Worm (Caenorhabditis elegans) whole organism, mixed stage, embryonic: ENCODE measurements around the gene Y26E6A.2.

ENCODE experiments used
- M03D4.4 ChIP-seq: sonication (generic microtip); optimal IDR thresholded peaks from 2 replicates; lab custom pipeline; 2017; ENCODE audit warnings: mild to moderate bottlenecking, missing genetic modification characterization, missing compliant biosample characterization
- bed-3 ChIP-seq: fragments of 200-800 bp; sonication (Bioruptor generic); optimal IDR thresholded peaks from 3 replicates; lab custom pipeline; 2018; ENCODE audit warnings: mild to moderate bottlenecking, missing genetic modification characterization, moderate library complexity, missing compliant biosample characterization
- blmp-1 ChIP-seq: fragments of 150-350 bp; optimal IDR thresholded peaks from 2 replicates; lab custom pipeline; 2014; ENCODE audit warnings: missing biosample characterization, missing genetic modification characterization
- ceh-39 ChIP-seq: fragments of 150-350 bp; optimal IDR thresholded peaks from 2 replicates; lab custom pipeline; 2014; ENCODE audit warnings: missing biosample characterization, missing genetic modification characterization
- ceh-43 ChIP-seq: fragments of 200-800 bp; sonication (Bioruptor generic); optimal IDR thresholded peaks from 2 replicates; lab custom pipeline; 2018; ENCODE audit warnings: mild to moderate bottlenecking, missing genetic modification characterization, moderate library complexity, missing compliant biosample characterization
- ceh-83 ChIP-seq: fragments of 200-800 bp; sonication (Bioruptor generic); optimal IDR thresholded peaks from 2 replicates; lab custom pipeline; 2018; ENCODE audit warnings: mild to moderate bottlenecking, missing genetic modification characterization, missing compliant biosample characterization
- ces-1 ChIP-seq: fragments of 150-350 bp; optimal IDR thresholded peaks from 2 replicates; lab custom pipeline; 2014; ENCODE audit warnings: missing biosample characterization, missing genetic modification reagents, missing genetic modification characterization
- cnd-1 ChIP-seq: fragments of 200-800 bp; sonication (Bioruptor generic); optimal IDR thresholded peaks from 2 replicates; lab custom pipeline; 2018; ENCODE audit warnings: mild to moderate bottlenecking, missing genetic modification characterization, missing compliant biosample characterization
- drap-1 ChIP-seq: fragments of 200-800 bp; sonication (Bioruptor generic); optimal IDR thresholded peaks from 3 replicates; lab custom pipeline; 2018; ENCODE audit warnings: mild to moderate bottlenecking, missing genetic modification characterization, missing compliant biosample characterization
- elt-1 ChIP-seq: sonication (generic microtip); optimal IDR thresholded peaks from 2 replicates; lab custom pipeline; 2017; ENCODE audit warnings: missing genetic modification characterization, mild to moderate bottlenecking, missing compliant biosample characterization, antibody characterized with exemption, moderate library complexity, borderline replicate concordance; ENCODE audit not compliant: insufficient read depth
- elt-3 ChIP-seq: fragments of 150-350 bp; optimal IDR thresholded peaks from 2 replicates; lab custom pipeline; 2014; ENCODE audit warnings: missing biosample characterization, missing genetic modification characterization
- flh-1 ChIP-seq: fragments of 200-800 bp; sonication (Bioruptor generic); optimal IDR thresholded peaks from 2 replicates; lab custom pipeline; 2018; ENCODE audit warnings: mild to moderate bottlenecking, missing genetic modification characterization, moderate library complexity, missing compliant biosample characterization
- ham-2 ChIP-seq: fragments of 200-800 bp; sonication (Bioruptor generic); optimal IDR thresholded peaks from 2 replicates; lab custom pipeline; 2018; ENCODE audit warnings: mild to moderate bottlenecking, missing genetic modification characterization, missing compliant biosample characterization
- hlh-1 ChIP-seq: fragments of 150-350 bp; optimal IDR thresholded peaks from 2 replicates; lab custom pipeline; 2014; ENCODE audit warnings: missing biosample characterization, missing genetic modification reagents, missing genetic modification characterization
- lin-13 ChIP-seq: fragments of 150-350 bp; optimal IDR thresholded peaks from 2 replicates; lab custom pipeline; 2014; ENCODE audit warnings: missing biosample characterization, missing genetic modification characterization
- lin-32 ChIP-seq: fragments of 200-800 bp; sonication (Bioruptor generic); optimal IDR thresholded peaks from 2 replicates; lab custom pipeline; 2018; ENCODE audit warnings: mild to moderate bottlenecking, missing genetic modification characterization, missing compliant biosample characterization
- lsy-2 ChIP-seq: fragments of 150-350 bp; optimal IDR thresholded peaks from 2 replicates; lab custom pipeline; 2014; ENCODE audit warnings: missing biosample characterization, missing genetic modification characterization
- mab-5 ChIP-seq: fragments of 150-350 bp; optimal IDR thresholded peaks from 2 replicates; lab custom pipeline; 2014; ENCODE audit warnings: missing biosample characterization, missing genetic modification characterization
- mep-1 ChIP-seq: fragments of 150-350 bp; optimal IDR thresholded peaks from 2 replicates; lab custom pipeline; 2017; ENCODE audit warnings: missing biosample characterization, missing genetic modification reagents, missing genetic modification characterization, inconsistent platforms
- mls-2 ChIP-seq: sonication (generic microtip); optimal IDR thresholded peaks from 2 replicates; lab custom pipeline; 2016; ENCODE audit warnings: mild to moderate bottlenecking, missing genetic modification characterization, moderate library complexity, missing compliant biosample characterization
- nhr-12 ChIP-seq: fragments of 150-350 bp; optimal IDR thresholded peaks from 2 replicates; lab custom pipeline; 2014; ENCODE audit warnings: missing biosample characterization, missing genetic modification characterization
- nhr-2 ChIP-seq: fragments of 150-350 bp; optimal IDR thresholded peaks from 2 replicates; lab custom pipeline; 2014; ENCODE audit warnings: missing biosample characterization, missing genetic modification characterization
- nhr-237 ChIP-seq: fragments of 150-350 bp; optimal IDR thresholded peaks from 2 replicates; lab custom pipeline; 2014; ENCODE audit warnings: missing biosample characterization, missing genetic modification characterization
- nhr-28 ChIP-seq: fragments of 150-350 bp; optimal IDR thresholded peaks from 2 replicates; lab custom pipeline; 2014; ENCODE audit warnings: missing biosample characterization, missing genetic modification characterization
- nhr-76 ChIP-seq: sonication (generic microtip); optimal IDR thresholded peaks from 2 replicates; lab custom pipeline; 2017; ENCODE audit warnings: missing biosample characterization, missing genetic modification characterization
- pha-4 ChIP-seq: fragments of 150-350 bp; optimal IDR thresholded peaks from 2 replicates; lab custom pipeline; 2018; ENCODE audit warnings: missing biosample characterization, missing genetic modification reagents, missing genetic modification characterization
- sem-2 ChIP-seq: fragments of 200-800 bp; sonication (Bioruptor generic); optimal IDR thresholded peaks from 2 replicates; lab custom pipeline; 2018; ENCODE audit warnings: mild to moderate bottlenecking, missing genetic modification characterization, missing compliant biosample characterization
- snpc-4 ChIP-seq: fragments of 150-350 bp; optimal IDR thresholded peaks from 2 replicates; lab custom pipeline; 2014; ENCODE audit warnings: missing biosample characterization, missing genetic modification characterization
- sptf-1 ChIP-seq: sonication (generic microtip); optimal IDR thresholded peaks from 2 replicates; lab custom pipeline; 2017; ENCODE audit warnings: mild to moderate bottlenecking, missing genetic modification characterization, moderate library complexity, missing compliant biosample characterization
- tbx-8 ChIP-seq: fragments of 200-800 bp; sonication (Bioruptor generic); optimal IDR thresholded peaks from 2 replicates; lab custom pipeline; 2018; ENCODE audit warnings: mild to moderate bottlenecking, missing genetic modification characterization, moderate library complexity, missing compliant biosample characterization
- unc-120 ChIP-seq: sonication (generic microtip); optimal IDR thresholded peaks from 2 replicates; lab custom pipeline; 2017; ENCODE audit warnings: missing genetic modification characterization, missing compliant biosample characterization; ENCODE audit not compliant: poor library complexity, severe bottlenecking
- unc-39 ChIP-seq: fragments of 150-350 bp; optimal IDR thresholded peaks from 2 replicates; lab custom pipeline; 2014; ENCODE audit warnings: missing biosample characterization, missing genetic modification characterization
- unc-62 ChIP-seq: fragments of 150-350 bp; optimal IDR thresholded peaks from 2 replicates; lab custom pipeline; 2014; ENCODE audit warnings: missing biosample characterization, missing genetic modification reagents, missing genetic modification characterization
- zip-8 ChIP-seq: fragments of 150-350 bp; optimal IDR thresholded peaks from 2 replicates; lab custom pipeline; 2014; ENCODE audit warnings: missing biosample characterization, missing genetic modification characterization
- ztf-11 ChIP-seq: fragments of 150-350 bp; optimal IDR thresholded peaks from 2 replicates; lab custom pipeline; 2014; ENCODE audit warnings: missing biosample characterization, missing genetic modification characterization

The Y26E6A.2 gene

ce11 chrX:13958451-13958850 is 44.3 kb upstream of the Y26E6A.2 start:
- TF ChIP-seq lin-13 (tag; lab: Kevin White, UChicago), result no peak
- no peak for TF ChIP-seq nhr-237 (tag; lab: Kevin White, UChicago)
- no peak for TF ChIP-seq cnd-1
- TF ChIP-seq mep-1 (tag; lab: Kevin White, UChicago), result no peak
- TF ChIP-seq mab-5 (tag; lab: Kevin White, UChicago), result no peak
- no peak for TF ChIP-seq nhr-28
- TF ChIP-seq ham-2, result no peak
- TF ChIP-seq elt-3 (tag; lab: Kevin White, UChicago), result no peak
- TF ChIP-seq ceh-43 (GFP tag; lab: Kevin White, UChicago), result no peak
- no peak for TF ChIP-seq sptf-1 (tag; lab: Kevin White, UChicago)
- TF ChIP-seq M03D4.4 (tag; lab: Kevin White, UChicago), result no peak
- TF ChIP-seq ces-1 (GFP tag; lab: Kevin White, UChicago), result no peak
- no peak for TF ChIP-seq unc-62 (GFP tag; lab: Kevin White, UChicago)
- no peak for TF ChIP-seq ceh-83 (GFP tag; lab: Kevin White, UChicago)
- no peak for TF ChIP-seq elt-1 (tag; lab: Kevin White, UChicago)
- no peak for TF ChIP-seq mls-2 (tag; lab: Kevin White, UChicago)
- TF ChIP-seq, all 35 proteins: peak for 0

ce11 chrX:13952347-13952746 is 38.2 kb upstream of the Y26E6A.2 start:
- TF ChIP-seq ztf-11 (tag; lab: Kevin White, UChicago) (no peak), ces-1 (GFP tag; lab: Kevin White, UChicago) (no peak), drap-1 (GFP tag; lab: Kevin White, UChicago) (no peak), nhr-28 (no peak), tbx-8 (GFP tag; lab: Kevin White, UChicago) (no peak), cnd-1 (no peak), M03D4.4 (tag; lab: Kevin White, UChicago) (no peak), unc-62 (GFP tag; lab: Kevin White, UChicago) (no peak), elt-3 (tag; lab: Kevin White, UChicago) (no peak), mep-1 (tag; lab: Kevin White, UChicago) (no peak), nhr-76 (tag; lab: Kevin White, UChicago) (no peak), unc-39 (tag; lab: Kevin White, UChicago) (no peak), hlh-1 (tag; lab: Kevin White, UChicago) (no peak), sem-2 (GFP tag; lab: Kevin White, UChicago) (no peak), mls-2 (tag; lab: Kevin White, UChicago) (no peak), bed-3 (GFP tag; lab: Kevin White, UChicago) (no peak), nhr-237 (tag; lab: Kevin White, UChicago) (no peak), ceh-39 (tag; lab: Kevin White, UChicago) (no peak), snpc-4 (tag; lab: Kevin White, UChicago) (no peak)

ce11 chrX:13950620-13951152 is 36.5 kb upstream of the Y26E6A.2 start:
- TF ChIP-seq ceh-43 (GFP tag; lab: Kevin White, UChicago), result no peak
- TF ChIP-seq lsy-2 (tag; lab: Kevin White, UChicago), result no peak
- TF ChIP-seq tbx-8 (GFP tag; lab: Kevin White, UChicago), result no peak
- peak; percentile 98 for TF ChIP-seq ham-2
- TF ChIP-seq bed-3 (GFP tag; lab: Kevin White, UChicago), result no peak
- TF ChIP-seq mep-1 (tag; lab: Kevin White, UChicago), result peak; percentile 21
- TF ChIP-seq unc-120 (tag; lab: Kevin White, UChicago), result peak; percentile 86
- no peak for TF ChIP-seq lin-32
- TF ChIP-seq ceh-39 (tag; lab: Kevin White, UChicago), result peak; percentile 23
- TF ChIP-seq pha-4 (tag; lab: Kevin White, UChicago), result peak; percentile 32
- TF ChIP-seq snpc-4 (tag; lab: Kevin White, UChicago), result no peak
- TF ChIP-seq ceh-83 (GFP tag; lab: Kevin White, UChicago), result no peak
- TF ChIP-seq nhr-76 (tag; lab: Kevin White, UChicago), result no peak
- no peak for TF ChIP-seq unc-39 (tag; lab: Kevin White, UChicago)
- TF ChIP-seq mls-2 (tag; lab: Kevin White, UChicago), result peak; percentile 11
- TF ChIP-seq sem-2 (GFP tag; lab: Kevin White, UChicago), result no peak
- no peak for TF ChIP-seq M03D4.4 (tag; lab: Kevin White, UChicago)
- TF ChIP-seq nhr-28, result no peak
- no peak for TF ChIP-seq zip-8
- TF ChIP-seq blmp-1 (tag; lab: Kevin White, UChicago), result no peak
- no peak for TF ChIP-seq nhr-12 (tag; lab: Kevin White, UChicago)
- peak; percentile 87 for TF ChIP-seq hlh-1 (tag; lab: Kevin White, UChicago)
- TF ChIP-seq unc-62 (GFP tag; lab: Kevin White, UChicago), result peak; percentile 30
- TF ChIP-seq flh-1 (GFP tag; lab: Kevin White, UChicago), result no peak
- peak; percentile 12 for TF ChIP-seq drap-1 (GFP tag; lab: Kevin White, UChicago)
- TF ChIP-seq elt-3 (tag; lab: Kevin White, UChicago), result no peak
- TF ChIP-seq ztf-11 (tag; lab: Kevin White, UChicago), result peak; percentile 22
- peak; percentile 42 for TF ChIP-seq cnd-1
- TF ChIP-seq elt-1 (tag; lab: Kevin White, UChicago), result no peak
- TF ChIP-seq ces-1 (GFP tag; lab: Kevin White, UChicago), result no peak
- no peak for TF ChIP-seq nhr-2
- peak; percentile 25 for TF ChIP-seq sptf-1 (tag; lab: Kevin White, UChicago)
- peak; percentile 29 for TF ChIP-seq nhr-237 (tag; lab: Kevin White, UChicago)
- peak; percentile 3 for TF ChIP-seq lin-13 (tag; lab: Kevin White, UChicago)
- no peak for TF ChIP-seq mab-5 (tag; lab: Kevin White, UChicago)
